Worm (Caenorhabditis elegans) whole organism, L1 larva: ENCODE measurements around the gene prx-12.
A peak's percentile ranks its signal among the peaks of the same experiment; 100 is the strongest.

ENCODE experiments used
- alr-1 ChIP-seq: fragments of 200-800 bp; sonication (Bioruptor generic); optimal IDR thresholded peaks from 2 replicates; lab custom pipeline; 2018; ENCODE audit warnings: borderline replicate concordance, mild to moderate bottlenecking, missing genetic modification characterization, missing compliant biosample characterization
- aly-2 ChIP-seq: fragments of 150-350 bp; optimal IDR thresholded peaks from 2 replicates; lab custom pipeline; 2014; ENCODE audit warnings: missing biosample characterization, missing genetic modification characterization
- ceh-8 ChIP-seq: fragments of 200-800 bp; sonication (Bioruptor generic); optimal IDR thresholded peaks from 2 replicates; lab custom pipeline; 2018; ENCODE audit warnings: mild to moderate bottlenecking, missing genetic modification characterization, moderate library complexity, missing compliant biosample characterization
- ceh-88 ChIP-seq: fragments of 200-800 bp; sonication (Bioruptor generic); IDR thresholded peaks from 2 replicates; pipeline ENCODE4 v1.3.6; 2022; ENCODE audit warnings: missing genetic modification characterization, missing compliant biosample characterization
- ceh-90 ChIP-seq: sonication (generic microtip); optimal IDR thresholded peaks from 2 replicates; lab custom pipeline; 2016; ENCODE audit warnings: missing genetic modification characterization, missing compliant biosample characterization
- dsc-1 ChIP-seq: sonication (generic microtip); optimal IDR thresholded peaks from 2 replicates; lab custom pipeline; 2016; ENCODE audit warnings: mild to moderate bottlenecking, missing genetic modification characterization, missing compliant biosample characterization
- efl-1 ChIP-seq, 4 experiments: fragments of 150-350 bp; optimal IDR thresholded peaks in 3 of 4; peaks in 1 of 4; 1 replicate in 1 of 4; 2 replicates in 3 of 4; lab custom pipeline; 2014; ENCODE audit warnings: missing biosample characterization in 2 of 4, missing genetic modification characterization in 2 of 4, missing genetic modification reagents in 2 of 4
- elt-2 ChIP-seq: sonication (generic microtip); optimal IDR thresholded peaks from 2 replicates; lab custom pipeline; 2016; ENCODE audit warnings: missing genetic modification characterization, mild to moderate bottlenecking, inconsistent platforms, missing compliant biosample characterization, missing genetic modification reagents
- fkh-10 ChIP-seq: sonication (generic microtip); optimal IDR thresholded peaks from 2 replicates; lab custom pipeline; 2017; ENCODE audit warnings: missing biosample characterization, missing genetic modification reagents, missing genetic modification characterization
- fkh-4 ChIP-seq: sonication (generic microtip); optimal IDR thresholded peaks from 2 replicates; lab custom pipeline; 2016; ENCODE audit warnings: missing compliant biosample characterization, missing genetic modification characterization, borderline replicate concordance
- irx-1 ChIP-seq: sonication (generic microtip); optimal IDR thresholded peaks from 2 replicates; lab custom pipeline; 2016; ENCODE audit warnings: missing genetic modification characterization, missing compliant biosample characterization
- isw-1 ChIP-seq: fragments of 200-800 bp; sonication (Bioruptor generic); IDR thresholded peaks from 2 replicates; pipeline ENCODE4 v1.3.6; 2022; ENCODE audit warnings: missing genetic modification characterization, missing compliant biosample characterization
- jun-1 ChIP-seq: fragments of 150-350 bp; optimal IDR thresholded peaks from 2 replicates; lab custom pipeline; 2014; ENCODE audit warnings: missing biosample characterization, missing genetic modification reagents, missing genetic modification characterization
- lin-14 ChIP-seq: fragments of 200-800 bp; sonication (Bioruptor generic); optimal IDR thresholded peaks from 2 replicates; lab custom pipeline; 2018; ENCODE audit warnings: mild to moderate bottlenecking, missing genetic modification characterization, moderate library complexity, missing compliant biosample characterization
- lin-15B ChIP-seq: fragments of 150-350 bp; sonication (generic microtip); optimal IDR thresholded peaks from 3 replicates; lab custom pipeline; 2014; ENCODE audit warnings: missing biosample characterization, missing genetic modification characterization
- lin-39 ChIP-seq: fragments of 150-350 bp; optimal IDR thresholded peaks from 2 replicates; lab custom pipeline; 2014; ENCODE audit warnings: missing biosample characterization, missing genetic modification reagents, missing genetic modification characterization
- lir-3 ChIP-seq: sonication (generic microtip); optimal IDR thresholded peaks from 2 replicates; lab custom pipeline; 2016; ENCODE audit warnings: mild to moderate bottlenecking, missing genetic modification characterization, moderate library complexity, missing compliant biosample characterization; ENCODE audit not compliant: poor library complexity
- lsy-2 ChIP-seq, 2 experiments: fragments of 150-350 bp; optimal IDR thresholded peaks; 2 replicates each; lab custom pipeline; 2014; ENCODE audit warnings: missing biosample characterization in 2 of 2, missing genetic modification characterization in 2 of 2
- mab-9 ChIP-seq: fragments of 200-800 bp; sonication (Bioruptor generic); IDR thresholded peaks from 2 replicates; pipeline ENCODE4 v1.3.6; 2022; ENCODE audit warnings: missing genetic modification reagents, missing genetic modification characterization, missing compliant biosample characterization
- mef-2 ChIP-seq: fragments of 150-350 bp; optimal IDR thresholded peaks from 2 replicates; lab custom pipeline; 2014; ENCODE audit warnings: missing biosample characterization, missing genetic modification characterization
- nhr-11 ChIP-seq: fragments of 150-350 bp; optimal IDR thresholded peaks from 2 replicates; lab custom pipeline; 2014; ENCODE audit warnings: missing biosample characterization, missing genetic modification characterization
- nhr-19 ChIP-seq: fragments of 200-800 bp; sonication (Bioruptor generic); conservative IDR thresholded peaks from 2 replicates; pipeline ENCODE4 v1.3.6; 2022; ENCODE audit warnings: missing genetic modification characterization, missing compliant biosample characterization
- nhr-20 ChIP-seq: sonication (generic microtip); optimal IDR thresholded peaks from 2 replicates; lab custom pipeline; 2016; ENCODE audit warnings: mild to moderate bottlenecking, missing genetic modification characterization, missing compliant biosample characterization
- nhr-237 ChIP-seq: fragments of 150-350 bp; optimal IDR thresholded peaks from 2 replicates; lab custom pipeline; 2014; ENCODE audit warnings: missing biosample characterization, missing genetic modification characterization
- nhr-47 ChIP-seq: sonication (generic microtip); optimal IDR thresholded peaks from 2 replicates; lab custom pipeline; 2016; ENCODE audit warnings: mild to moderate bottlenecking, missing genetic modification characterization, moderate library complexity, missing compliant biosample characterization
- pag-3 ChIP-seq: sonication (generic microtip); optimal IDR thresholded peaks from 2 replicates; lab custom pipeline; 2017; ENCODE audit warnings: missing genetic modification characterization, mild to moderate bottlenecking, missing compliant biosample characterization, antibody characterized with exemption, borderline replicate concordance; ENCODE audit not compliant: insufficient read depth
- rnt-1 ChIP-seq: sonication (generic microtip); optimal IDR thresholded peaks from 2 replicates; lab custom pipeline; 2016; ENCODE audit warnings: mild to moderate bottlenecking, missing genetic modification characterization, moderate library complexity, missing compliant biosample characterization
- snu-23 ChIP-seq: sonication (generic microtip); optimal IDR thresholded peaks from 2 replicates; lab custom pipeline; 2016; ENCODE audit warnings: missing genetic modification characterization, missing compliant biosample characterization
- unc-98 ChIP-seq: fragments of 200-800 bp; sonication (Bioruptor generic); IDR thresholded peaks from 2 replicates; pipeline ENCODE4 v1.3.6; 2022; ENCODE audit warnings: missing genetic modification characterization, missing compliant biosample characterization
- ztf-11 ChIP-seq, 2 experiments: sonication (generic microtip); optimal IDR thresholded peaks; 2 replicates each; lab custom pipeline; 2016 to 2017; ENCODE audit warnings: missing genetic modification characterization in 2 of 2, missing biosample characterization in 1 of 2, missing compliant biosample characterization in 1 of 2

prx-12 gene

DNA sequence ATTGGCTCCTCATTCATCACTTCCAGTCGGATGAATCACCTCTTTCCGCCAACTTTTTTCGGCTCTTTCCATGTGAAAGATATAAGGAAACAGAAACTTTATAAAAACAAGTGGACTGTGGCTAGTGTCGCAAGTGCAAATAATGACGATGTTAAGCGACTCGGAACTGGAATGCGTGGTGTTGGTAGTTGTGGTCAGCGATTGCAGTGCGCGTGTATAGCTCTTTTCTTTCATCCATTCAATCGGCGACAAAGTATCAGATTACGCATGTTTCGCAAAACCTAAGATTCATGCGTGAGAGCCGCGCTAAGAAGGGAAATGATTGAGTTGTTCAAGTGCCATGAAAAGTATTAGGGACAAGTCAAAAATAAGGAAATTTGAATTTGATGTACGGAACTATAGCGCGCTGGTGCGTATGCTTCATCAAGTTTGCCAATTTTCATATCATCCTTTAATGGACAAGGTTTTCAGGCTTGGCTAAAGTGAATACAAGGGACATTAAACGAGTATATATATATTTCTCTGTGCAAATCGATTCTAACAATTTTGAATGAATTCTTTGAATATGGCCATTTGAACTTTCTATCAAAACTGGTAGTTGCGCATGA is 5.3 kb upstream of the prx-12 start:
- TF ChIP-seq lin-14 (GFP tag; lab: Kevin White, UChicago) = peak; percentile 24
- TF ChIP-seq nhr-47 (tag; lab: Kevin White, UChicago) = no peak

DNA sequence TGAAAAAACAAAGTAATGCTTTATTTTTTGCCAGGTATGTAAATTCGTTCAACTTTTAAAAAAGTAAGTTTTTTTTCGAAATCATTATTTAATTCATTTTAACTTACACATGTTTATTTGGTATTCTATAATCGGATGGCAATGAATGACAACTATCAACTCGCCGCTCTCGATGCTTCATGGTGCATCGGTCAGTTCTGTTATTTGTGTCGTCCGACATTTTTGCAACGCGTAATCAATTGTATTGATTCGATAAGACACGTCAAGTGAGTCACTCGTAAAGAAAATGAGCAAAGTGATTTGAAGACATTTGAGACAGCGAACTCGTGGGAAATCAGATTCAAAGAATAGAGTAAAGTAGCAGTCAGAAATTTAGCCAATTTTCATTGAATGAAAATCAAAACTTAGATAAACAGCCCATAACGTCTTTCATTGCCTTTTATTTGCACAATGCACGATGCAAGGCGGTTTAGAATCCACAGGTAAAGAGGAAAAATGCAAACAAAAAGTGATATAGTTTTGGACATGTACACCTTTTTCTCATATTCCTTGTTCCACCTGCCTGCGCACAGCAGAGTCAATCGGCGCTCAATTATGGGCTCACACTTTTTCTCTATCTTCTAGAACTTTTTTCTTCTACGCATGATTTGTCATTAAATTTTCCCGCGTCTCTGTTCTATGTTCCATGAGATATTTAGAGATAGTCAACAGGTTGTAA is 7.5 kb downstream of the prx-12 start:
- TF ChIP-seq elt-2 (peak; percentile 46), nhr-11 (tag; lab: Kevin White, UChicago) (no peak)

DNA sequence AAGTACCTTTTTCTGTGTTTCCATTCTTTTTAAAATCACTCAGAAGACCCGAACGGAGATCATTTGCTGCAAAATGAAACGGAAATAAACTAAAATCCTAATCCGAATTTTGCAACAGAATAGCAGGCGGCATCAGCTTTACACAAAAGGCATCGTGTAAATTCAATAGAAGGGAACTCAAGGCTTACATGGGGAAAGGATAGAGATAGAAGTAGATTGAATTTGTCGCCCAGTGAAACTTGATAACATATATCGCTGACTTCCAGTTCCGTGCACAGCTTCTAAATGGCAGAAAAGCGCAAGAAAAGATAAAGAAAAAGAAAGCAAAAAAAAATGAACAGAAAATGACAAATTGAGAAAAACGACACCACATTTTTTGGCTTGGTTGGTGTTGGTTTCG is 12.8 kb downstream of the prx-12 start, which contains the start of gene slo-2:
slo-2 (minus strand) TSS at position 24 of the 400 bp plus-strand sequence.
- no peak for TF ChIP-seq aly-2 (tag; lab: Kevin White, UChicago)
- no peak for TF ChIP-seq efl-1 (optimal IDR thresholded peaks at IDR 0.05; lab: Kevin White, UChicago)
- peak in 1 of 2 experiments; percentile 25 for TF ChIP-seq efl-1 (GFP tag; optimal IDR thresholded peaks at IDR 0.05 in 1 of 2; lab: Kevin White, UChicago)
- no peak for TF ChIP-seq alr-1 (tag; lab: Kevin White, UChicago)
- no peak for TF ChIP-seq lin-15B (tag; lab: Kevin White, UChicago)
- peak; percentile 55 for TF ChIP-seq lin-14 (GFP tag; lab: Kevin White, UChicago)
- TF ChIP-seq nhr-237 = no peak
- peak; percentile 39 for TF ChIP-seq fkh-10 (GFP tag; lab: Kevin White, UChicago)
- no peak for TF ChIP-seq lin-39 (tag; lab: Kevin White, UChicago)

DNA sequence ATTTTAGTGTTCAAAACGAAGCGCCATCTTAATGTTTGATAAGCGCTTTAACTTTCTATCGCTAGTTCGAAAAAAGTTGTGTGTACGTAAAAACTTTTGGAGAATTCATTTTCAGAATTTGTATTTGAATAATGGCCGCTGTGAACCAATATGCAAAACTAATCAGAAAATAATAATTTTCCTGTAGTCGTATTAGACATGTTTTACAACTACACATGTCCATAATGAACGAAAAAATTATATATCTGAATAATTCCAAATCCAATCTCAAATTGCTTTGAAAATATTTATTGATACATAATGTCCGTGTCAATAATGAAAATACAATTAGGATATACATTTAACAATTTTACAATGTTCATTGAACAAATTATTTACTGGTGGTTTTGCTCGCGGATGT is 13.7 kb downstream of the prx-12 start:
- TF ChIP-seq isw-1 (GFP tag; lab: Robert Waterston, UW) (no peak), ztf-11 (tag; optimal IDR thresholded peaks at IDR 0.05; lab: Kevin White, UChicago) (no peak), fkh-4 (tag; lab: Kevin White, UChicago) (no peak), nhr-20 (tag; lab: Kevin White, UChicago) (no peak), ceh-8 (GFP tag; lab: Kevin White, UChicago) (no peak), pag-3 (tag; lab: Kevin White, UChicago) (no peak), mab-9 (GFP tag; lab: Robert Waterston, UW) (no peak), unc-98 (GFP tag; lab: Robert Waterston, UW) (no peak), efl-1 (optimal IDR thresholded peaks at IDR 0.05; lab: Kevin White, UChicago) (no peak), efl-1 (GFP tag; optimal IDR thresholded peaks at IDR 0.05 in 1 of 2; lab: Kevin White, UChicago) (no peak), fkh-10 (GFP tag; lab: Kevin White, UChicago) (no peak), nhr-19 (GFP tag; lab: Robert Waterston, UW) (no peak), mef-2 (tag; lab: Kevin White, UChicago) (no peak), snu-23 (GFP tag; lab: Kevin White, UChicago) (no peak), irx-1 (tag; lab: Kevin White, UChicago) (no peak), lir-3 (no peak), ceh-90 (tag; lab: Kevin White, UChicago) (no peak), rnt-1 (tag; lab: Kevin White, UChicago) (no peak), ceh-88 (no peak)

DNA sequence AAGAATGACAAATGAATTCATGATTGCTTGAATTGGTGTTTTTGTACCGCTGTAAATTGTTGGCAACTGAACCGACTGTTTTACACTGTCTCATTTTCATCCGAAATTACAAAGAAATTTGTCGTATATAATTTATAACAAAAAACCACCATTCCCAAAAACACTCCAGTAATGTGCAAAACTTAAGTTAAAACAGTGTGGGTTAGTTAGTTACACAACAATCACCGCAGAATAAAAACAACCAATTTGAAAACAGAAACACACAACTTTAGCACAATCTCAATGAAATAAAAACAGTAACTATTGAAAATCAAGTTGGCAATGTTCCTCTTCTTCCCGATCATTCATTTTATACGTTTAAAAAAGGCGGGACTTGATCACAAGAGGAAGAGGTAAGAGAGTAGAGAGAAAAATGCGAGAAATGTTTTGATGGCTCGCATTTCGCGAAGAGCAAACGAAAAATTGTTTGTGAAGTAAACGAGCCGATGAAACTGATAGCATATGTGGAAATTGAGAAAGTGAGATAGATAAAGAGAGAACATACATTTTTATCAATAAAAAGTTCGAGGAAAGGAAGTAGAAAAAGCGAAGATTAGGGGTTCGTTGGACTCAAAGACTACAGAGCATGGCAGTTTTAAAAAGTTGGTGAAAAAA is 14.7 kb downstream of the prx-12 start, which contains the start of gene F08B12.4:
F08B12.4 (minus strand) TSS at position 51 of the 654 bp plus-strand sequence.
- TF ChIP-seq jun-1 (tag; lab: Kevin White, UChicago) (peak; percentile 43), lin-14 (GFP tag; lab: Kevin White, UChicago) (peak; percentile 44), mab-9 (GFP tag; lab: Robert Waterston, UW) (no peak), efl-1 (optimal IDR thresholded peaks at IDR 0.05; lab: Kevin White, UChicago) (no peak), efl-1 (GFP tag; optimal IDR thresholded peaks at IDR 0.05 in 1 of 2; lab: Kevin White, UChicago) (peak in 1 of 2 experiments; percentile 93), snu-23 (GFP tag; lab: Kevin White, UChicago) (peak; percentile 0), dsc-1 (no peak), lsy-2 (tag; optimal IDR thresholded peaks at IDR 0.05; lab: Kevin White, UChicago) (peak in 1 of 2 experiments; percentile 43), elt-2 (peak; percentile 85)
- TF ChIP-seq, all 84 proteins: peak for 6
